Worm (Caenorhabditis elegans): Measurements from ENCODE around the gene F58F9.4.
"Not testable (repeated sequence)": the region's sequence is repeated elsewhere in the genome, so short reads cannot be mapped to it uniquely, and the experiment has no call there.

The F58F9.4 gene

ce11 chrIV:6253000-6253399, 22.2 kb downstream of the F58F9.4 start, which contains the start of gene T13A10.2:
Gene T13A10.2 (plus strand): TSS chrIV:6253300.
- TF ChIP-seq lsy-2, dsc-1, ztf-4 (tag; optimal IDR thresholded peaks at IDR 0.05): not testable (repeated sequence)

ce11 chrIV:6254635-6255034, 23.8 kb downstream of the F58F9.4 start, which contains the start of gene T13A10.64:
Gene T13A10.64 (plus strand): TSS chrIV:6254935.
- TF ChIP-seq lin-14 (GFP tag; optimal IDR thresholded peaks at IDR 0.05) = no peak
- TF ChIP-seq hlh-17 (GFP tag; optimal IDR thresholded peaks at IDR 0.05; ENCODE audit: borderline replicate concordance) = no peak
- no peak for TF ChIP-seq elt-2 (tag; optimal IDR thresholded peaks at IDR 0.05)
- no peak for TF ChIP-seq efl-3 (GFP tag; optimal IDR thresholded peaks at IDR 0.05)

- TF ChIP-seq ceh-90 (tag; optimal IDR thresholded peaks at IDR 0.05) = no peak
- no peak for TF ChIP-seq nhr-12 (tag; optimal IDR thresholded peaks at IDR 0.05)
- no peak for TF ChIP-seq ceh-88 (GFP tag; IDR thresholded peaks at IDR 0.05)
- no peak for TF ChIP-seq unc-98 (GFP tag; IDR thresholded peaks at IDR 0.05)
- no peak for TF ChIP-seq nhr-47 (tag; optimal IDR thresholded peaks at IDR 0.05)
- no peak for TF ChIP-seq sup-37 (GFP tag; optimal IDR thresholded peaks at IDR 0.05)
- TF ChIP-seq mef-2 (tag; optimal IDR thresholded peaks at IDR 0.05) = no peak
- TF ChIP-seq fkh-4 (tag; optimal IDR thresholded peaks at IDR 0.05; ENCODE audit: borderline replicate concordance) = no peak
- no peak for TF ChIP-seq pax-3 (tag; optimal IDR thresholded peaks at IDR 0.05)
- TF ChIP-seq unc-86 (tag; optimal IDR thresholded peaks at IDR 0.05) = no peak
- TF ChIP-seq sptf-1 (tag; optimal IDR thresholded peaks at IDR 0.05) = no peak
- no peak for TF ChIP-seq grh-1 (GFP tag; IDR thresholded peaks at IDR 0.05)
- TF ChIP-seq egl-27 (tag; optimal IDR thresholded peaks at IDR 0.05) = no peak
- TF ChIP-seq ztf-4 (tag; optimal IDR thresholded peaks at IDR 0.05) = no peak
- TF ChIP-seq skn-1 (tag; optimal IDR thresholded peaks at IDR 0.05) = no peak
- TF ChIP-seq nhr-71 (tag; optimal IDR thresholded peaks at IDR 0.05) = no peak
Observed at ce11 chrIV:6258967-6259366, 28.1 kb downstream of the F58F9.4 start.

- TF ChIP-seq ama-1 (optimal IDR thresholded peaks at IDR 0.05) = no peak
- no peak for TF ChIP-seq alr-1 (tag; optimal IDR thresholded peaks at IDR 0.05; ENCODE audit: borderline replicate concordance)
- TF ChIP-seq vab-15 (tag; optimal IDR thresholded peaks at IDR 0.05) = no peak
- TF ChIP-seq ceh-63 (GFP tag; optimal IDR thresholded peaks at IDR 0.05) = no peak
- TF ChIP-seq rnt-1 (tag; optimal IDR thresholded peaks at IDR 0.05) = no peak
- no peak for TF ChIP-seq sptf-1 (tag; optimal IDR thresholded peaks at IDR 0.05)
- TF ChIP-seq tlp-1 (tag; optimal IDR thresholded peaks at IDR 0.05) = no peak
- TF ChIP-seq lin-14 (GFP tag; optimal IDR thresholded peaks at IDR 0.05) = no peak
- no peak for TF ChIP-seq pqm-1 (tag; optimal IDR thresholded peaks at IDR 0.05)
- no peak for TF ChIP-seq jun-1 (tag; optimal IDR thresholded peaks at IDR 0.05)
- no peak for TF ChIP-seq lin-35 (GFP tag; optimal IDR thresholded peaks at IDR 0.05)
- TF ChIP-seq pag-3 (tag; optimal IDR thresholded peaks at IDR 0.05; ENCODE audit: borderline replicate concordance, insufficient read depth) = no peak
- no peak for TF ChIP-seq efl-3 (GFP tag; optimal IDR thresholded peaks at IDR 0.05)
- TF ChIP-seq nhr-77 (tag; optimal IDR thresholded peaks at IDR 0.05) = no peak
- no peak for TF ChIP-seq snu-23 (GFP tag; optimal IDR thresholded peaks at IDR 0.05)
Observed at ce11 chrIV:6259732-6260131, 28.9 kb downstream of the F58F9.4 start, which contains the start of gene nlp-16. Gene nlp-16 (minus strand): TSS chrIV:6259832.

- no peak for TF ChIP-seq efl-1 (optimal IDR thresholded peaks at IDR 0.05)
- peak in 1 of 2 experiments; percentile 2 for TF ChIP-seq efl-1 (GFP tag; optimal IDR thresholded peaks at IDR 0.05 in 1 of 2)
- no peak for TF ChIP-seq ets-5 (GFP tag; IDR thresholded peaks at IDR 0.05)
- TF ChIP-seq fos-1 (tag; optimal IDR thresholded peaks at IDR 0.05) = no peak
Observed at ce11 chrIV:6263244-6263643, 32.4 kb downstream of the F58F9.4 start, which contains the start of gene srv-28. Gene srv-28 (minus strand): TSS chrIV:6263344.

All from whole organism, L1 larva.